Fruit fly (Drosophila melanogaster): ENCODE results near the gene CG1273.

DNA sequence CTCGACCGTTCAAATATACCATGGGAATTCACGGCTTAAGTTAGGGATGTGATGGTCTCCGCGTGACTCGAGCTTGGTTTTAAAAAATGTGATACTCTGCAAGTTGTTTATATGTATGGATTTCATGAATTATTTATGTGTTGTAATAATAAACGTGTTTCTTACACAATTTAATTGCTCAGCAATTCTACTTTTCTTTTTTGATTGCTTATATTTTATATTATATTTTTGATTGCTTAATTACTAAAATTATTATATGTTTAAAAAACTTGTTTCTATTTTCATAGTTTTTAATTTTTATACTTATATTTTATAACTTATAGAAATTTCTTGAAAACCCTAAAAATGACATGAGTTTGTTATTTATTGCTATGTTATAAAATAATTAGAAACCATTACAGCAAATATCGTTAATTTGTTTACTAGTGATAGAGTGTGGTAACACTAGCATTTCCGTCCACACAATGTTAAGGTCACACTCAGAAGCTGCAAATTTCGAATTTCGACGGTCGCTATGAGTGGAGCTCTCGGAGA, 9.2 kb upstream of the CG1273 start, which contains the start of the genes ago and CG1265:
- TF ChIP-seq Sp1 (GFP tag; optimal IDR thresholded peaks at IDR 0.05), result peak; percentile 60
- TF ChIP-seq CrebA (GFP tag; optimal IDR thresholded peaks at IDR 0.05; ENCODE audit: borderline replicate concordance), result no peak
- TF ChIP-seq dl (GFP tag; optimal IDR thresholded peaks at IDR 0.05; ENCODE audit: insufficient read depth in 1 of 2, partially characterized antibody in 2 of 2), result no peak
- TF ChIP-seq Dfd (GFP tag; optimal IDR thresholded peaks at IDR 0.05), result no peak
- no peak for TF ChIP-seq usp (GFP tag; optimal IDR thresholded peaks at IDR 0.05)
- TF ChIP-seq psq (GFP tag; optimal IDR thresholded peaks at IDR 0.05), result peak; percentile 9
- TF ChIP-seq pan (optimal IDR thresholded peaks at IDR 0.05), result no peak
- TF ChIP-seq h (GFP tag; optimal IDR thresholded peaks at IDR 0.05), result peak; percentile 29
- TF ChIP-seq foxo (GFP tag; optimal IDR thresholded peaks at IDR 0.05), result peak in 1 of 2 experiments; percentile 36
- no peak for TF ChIP-seq lola (GFP tag; optimal IDR thresholded peaks at IDR 0.05)
- TF ChIP-seq Jra (GFP tag; optimal IDR thresholded peaks at IDR 0.05), result no peak
